Worm (Caenorhabditis elegans) whole organism, L1 larva: ENCODE data around the gene pek-1.

Experiments
- Y116A8C.19 ChIP-seq: sonication (generic microtip); optimal IDR thresholded peaks from 2 replicates; lab custom pipeline; 2016; ENCODE audit warnings: missing compliant biosample characterization, missing genetic modification characterization, borderline replicate concordance
- aha-1 ChIP-seq: fragments of 150-350 bp; optimal IDR thresholded peaks from 2 replicates; lab custom pipeline; 2014; ENCODE audit warnings: missing biosample characterization, missing genetic modification characterization
- aly-2 ChIP-seq: fragments of 150-350 bp; optimal IDR thresholded peaks from 2 replicates; lab custom pipeline; 2014; ENCODE audit warnings: missing biosample characterization, missing genetic modification characterization
- blmp-1 ChIP-seq: fragments of 150-350 bp; optimal IDR thresholded peaks from 2 replicates; lab custom pipeline; 2014; ENCODE audit warnings: missing biosample characterization, missing genetic modification characterization
- ceh-63 ChIP-seq: fragments of 200-800 bp; sonication (Bioruptor generic); optimal IDR thresholded peaks from 2 replicates; lab custom pipeline; 2018; ENCODE audit warnings: mild to moderate bottlenecking, missing genetic modification characterization, missing compliant biosample characterization
- ceh-88 ChIP-seq: fragments of 200-800 bp; sonication (Bioruptor generic); IDR thresholded peaks from 2 replicates; pipeline ENCODE4 v1.3.6; 2022; ENCODE audit warnings: missing genetic modification characterization, missing compliant biosample characterization
- dpl-1 ChIP-seq, 3 experiments: fragments of 150-350 bp in 2 of 3; sonication (generic microtip) in 1 of 3; optimal IDR thresholded peaks; 2 replicates each; lab custom pipeline; 2014 to 2017; ENCODE audit warnings: missing biosample characterization in 3 of 3, missing genetic modification characterization in 3 of 3, missing genetic modification reagents in 3 of 3
- dsc-1 ChIP-seq: sonication (generic microtip); optimal IDR thresholded peaks from 2 replicates; lab custom pipeline; 2016; ENCODE audit warnings: mild to moderate bottlenecking, missing genetic modification characterization, missing compliant biosample characterization
- efl-1 ChIP-seq, 4 experiments: fragments of 150-350 bp; optimal IDR thresholded peaks in 3 of 4; peaks in 1 of 4; 1 replicate in 1 of 4; 2 replicates in 3 of 4; lab custom pipeline; 2014; ENCODE audit warnings: missing biosample characterization in 2 of 4, missing genetic modification characterization in 2 of 4, missing genetic modification reagents in 2 of 4
- egl-13 ChIP-seq: sonication (generic microtip); optimal IDR thresholded peaks from 2 replicates; lab custom pipeline; 2016; ENCODE audit warnings: missing genotype, missing genetic modification reagents, missing genetic modification characterization, missing compliant biosample characterization
- elt-2 ChIP-seq: sonication (generic microtip); optimal IDR thresholded peaks from 2 replicates; lab custom pipeline; 2016; ENCODE audit warnings: missing genetic modification characterization, mild to moderate bottlenecking, inconsistent platforms, missing compliant biosample characterization, missing genetic modification reagents
- elt-3 ChIP-seq, 6 experiments: fragments of 150-350 bp in 1 of 6; sonication (generic microtip); optimal IDR thresholded peaks; 2 replicates each; lab custom pipeline; 2017 to 2018; ENCODE audit warnings: missing biosample characterization in 6 of 6, missing genetic modification characterization in 6 of 6, inconsistent platforms in 1 of 6
- ets-5 ChIP-seq: fragments of 200-800 bp; sonication (Bioruptor generic); IDR thresholded peaks from 2 replicates; pipeline ENCODE4 v1.3.6; 2022; ENCODE audit warnings: missing genetic modification characterization, missing compliant biosample characterization
- fkh-10 ChIP-seq: sonication (generic microtip); optimal IDR thresholded peaks from 2 replicates; lab custom pipeline; 2017; ENCODE audit warnings: missing biosample characterization, missing genetic modification reagents, missing genetic modification characterization
- fkh-8 ChIP-seq: sonication (generic microtip); optimal IDR thresholded peaks from 2 replicates; lab custom pipeline; 2016; ENCODE audit warnings: mild to moderate bottlenecking, missing genetic modification characterization, missing compliant biosample characterization
- grh-1 ChIP-seq: fragments of 200-800 bp; sonication (Bioruptor generic); IDR thresholded peaks from 2 replicates; pipeline ENCODE4 v1.3.6; 2022; ENCODE audit warnings: missing genetic modification reagents, missing genetic modification characterization, missing compliant biosample characterization
- hlh-17 ChIP-seq: fragments of 200-800 bp; sonication (Bioruptor generic); optimal IDR thresholded peaks from 2 replicates; lab custom pipeline; 2018; ENCODE audit warnings: missing genetic modification characterization, mild to moderate bottlenecking, missing compliant biosample characterization, moderate library complexity, borderline replicate concordance
- lin-13 ChIP-seq: fragments of 150-350 bp; optimal IDR thresholded peaks from 2 replicates; lab custom pipeline; 2014; ENCODE audit warnings: missing biosample characterization, missing genetic modification reagents, missing genetic modification characterization
- lin-14 ChIP-seq: fragments of 200-800 bp; sonication (Bioruptor generic); optimal IDR thresholded peaks from 2 replicates; lab custom pipeline; 2018; ENCODE audit warnings: mild to moderate bottlenecking, missing genetic modification characterization, moderate library complexity, missing compliant biosample characterization
- lin-35 ChIP-seq, 2 experiments: fragments of 150-350 bp; optimal IDR thresholded peaks; 2 replicates each; lab custom pipeline; 2014; ENCODE audit warnings: missing biosample characterization in 2 of 2, missing genetic modification characterization in 2 of 2, missing genetic modification reagents in 2 of 2
- lin-39 ChIP-seq: fragments of 150-350 bp; optimal IDR thresholded peaks from 2 replicates; lab custom pipeline; 2014; ENCODE audit warnings: missing biosample characterization, missing genetic modification reagents, missing genetic modification characterization
- lir-3 ChIP-seq: sonication (generic microtip); optimal IDR thresholded peaks from 2 replicates; lab custom pipeline; 2016; ENCODE audit warnings: mild to moderate bottlenecking, missing genetic modification characterization, moderate library complexity, missing compliant biosample characterization; ENCODE audit not compliant: poor library complexity
- lsy-2 ChIP-seq, 2 experiments: fragments of 150-350 bp; optimal IDR thresholded peaks; 2 replicates each; lab custom pipeline; 2014; ENCODE audit warnings: missing biosample characterization in 2 of 2, missing genetic modification characterization in 2 of 2
- mep-1 ChIP-seq: fragments of 150-350 bp; optimal IDR thresholded peaks from 2 replicates; lab custom pipeline; 2014; ENCODE audit warnings: missing biosample characterization, missing genetic modification characterization
- nhr-11 ChIP-seq: fragments of 150-350 bp; optimal IDR thresholded peaks from 2 replicates; lab custom pipeline; 2014; ENCODE audit warnings: missing biosample characterization, missing genetic modification characterization
- nhr-12 ChIP-seq: sonication (generic microtip); optimal IDR thresholded peaks from 2 replicates; lab custom pipeline; 2017; ENCODE audit warnings: missing biosample characterization, missing genetic modification characterization
- nhr-19 ChIP-seq: fragments of 200-800 bp; sonication (Bioruptor generic); conservative IDR thresholded peaks from 2 replicates; pipeline ENCODE4 v1.3.6; 2022; ENCODE audit warnings: missing genetic modification characterization, missing compliant biosample characterization
- nhr-47 ChIP-seq: sonication (generic microtip); optimal IDR thresholded peaks from 2 replicates; lab custom pipeline; 2016; ENCODE audit warnings: mild to moderate bottlenecking, missing genetic modification characterization, moderate library complexity, missing compliant biosample characterization
- nhr-77 ChIP-seq: fragments of 150-350 bp; optimal IDR thresholded peaks from 2 replicates; lab custom pipeline; 2014; ENCODE audit warnings: missing biosample characterization, missing genetic modification characterization
- nhr-85 ChIP-seq: sonication (generic microtip); peaks from one replicate; lab custom pipeline; 2016; ENCODE audit warnings: missing genetic modification characterization, inconsistent platforms, missing compliant biosample characterization
- pax-3 ChIP-seq: fragments of 200-800 bp; sonication (Bioruptor generic); optimal IDR thresholded peaks from 2 replicates; lab custom pipeline; 2018; ENCODE audit warnings: mild to moderate bottlenecking, missing genetic modification characterization, moderate library complexity, missing compliant biosample characterization
- rnt-1 ChIP-seq: sonication (generic microtip); optimal IDR thresholded peaks from 2 replicates; lab custom pipeline; 2016; ENCODE audit warnings: mild to moderate bottlenecking, missing genetic modification characterization, moderate library complexity, missing compliant biosample characterization
- skn-1 ChIP-seq: fragments of 150-350 bp; optimal IDR thresholded peaks from 2 replicates; lab custom pipeline; 2014; ENCODE audit warnings: missing biosample characterization, missing genetic modification characterization
- snu-23 ChIP-seq: sonication (generic microtip); optimal IDR thresholded peaks from 2 replicates; lab custom pipeline; 2016; ENCODE audit warnings: missing genetic modification characterization, missing compliant biosample characterization
- tlp-1 ChIP-seq: fragments of 150-350 bp; optimal IDR thresholded peaks from 2 replicates; lab custom pipeline; 2014; ENCODE audit warnings: missing biosample characterization, missing genetic modification characterization
- unc-130 ChIP-seq: fragments of 150-350 bp; optimal IDR thresholded peaks from 2 replicates; lab custom pipeline; 2017; ENCODE audit warnings: missing biosample characterization, missing genetic modification characterization, inconsistent platforms
- xbp-1 ChIP-seq: sonication (generic microtip); optimal IDR thresholded peaks from 2 replicates; lab custom pipeline; 2016; ENCODE audit warnings: missing genetic modification characterization, missing compliant biosample characterization

pek-1 gene

DNA sequence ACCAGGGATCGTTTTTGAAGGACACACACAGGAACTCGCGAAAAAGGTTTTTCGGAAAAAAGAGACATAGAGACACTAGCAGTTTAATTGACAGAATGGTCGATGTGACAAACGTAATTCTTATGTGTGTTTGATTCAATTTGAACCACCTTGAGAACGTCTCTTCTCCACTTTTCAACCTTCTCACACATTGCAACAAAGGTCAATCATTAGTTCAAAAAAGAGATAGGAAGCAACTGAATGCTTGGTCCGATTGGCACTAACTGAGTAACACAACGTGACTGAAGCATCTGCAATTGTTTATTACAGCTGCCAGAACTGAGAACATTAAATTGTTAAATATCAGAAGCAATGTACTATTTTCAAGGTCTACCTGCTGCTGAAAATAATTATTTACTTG, 47.4 kb upstream of the pek-1 start:
- TF ChIP-seq fkh-8 (tag; lab: Kevin White, UChicago) (no peak), aha-1 (tag; lab: Kevin White, UChicago) (no peak), nhr-47 (tag; lab: Kevin White, UChicago) (no peak), pax-3 (no peak), dsc-1 (tag; lab: Kevin White, UChicago) (peak; percentile 13), tlp-1 (tag; lab: Kevin White, UChicago) (no peak), dpl-1 (GFP tag; optimal IDR thresholded peaks at IDR 0.05; lab: Kevin White, UChicago) (no peak), ceh-88 (GFP tag; lab: Robert Waterston, UW) (no peak), skn-1 (tag; lab: Kevin White, UChicago) (no peak), nhr-85 (tag; lab: Kevin White, UChicago) (peak; percentile 68), lin-14 (GFP tag; lab: Kevin White, UChicago) (peak; percentile 85), lsy-2 (tag; optimal IDR thresholded peaks at IDR 0.05; lab: Kevin White, UChicago) (peak in 1 of 2 experiments; percentile 16), egl-13 (tag; lab: Kevin White, UChicago) (no peak), snu-23 (GFP tag; lab: Kevin White, UChicago) (peak; percentile 17), lir-3 (no peak), mep-1 (peak; percentile 46)

- TF ChIP-seq ceh-63 (GFP tag; lab: Kevin White, UChicago) (no peak), grh-1 (no peak), blmp-1 (tag; lab: Kevin White, UChicago) (peak; percentile 97), ets-5 (no peak), unc-130 (tag; lab: Kevin White, UChicago) (no peak), Y116A8C.19 (tag; lab: Kevin White, UChicago) (no peak), elt-2 (tag; lab: Kevin White, UChicago) (peak; percentile 11), xbp-1 (no peak), elt-3 (tag; optimal IDR thresholded peaks at IDR 0.05; lab: Kevin White, UChicago) (no peak), aly-2 (tag; lab: Kevin White, UChicago) (no peak), fkh-10 (GFP tag; lab: Kevin White, UChicago) (no peak), nhr-77 (tag; lab: Kevin White, UChicago) (no peak)
- TF ChIP-seq, all 84 proteins: peak for 2
These were observed 46.9 kb upstream of the pek-1 start for ce11 chrX:11461545-11461944.

ce11 chrX:11456665-11457064, 42.0 kb upstream of the pek-1 start:
- no peak for TF ChIP-seq ets-5
- TF ChIP-seq lin-14 (GFP tag; lab: Kevin White, UChicago) = no peak
- TF ChIP-seq rnt-1 = no peak
- no peak for TF ChIP-seq nhr-19
- TF ChIP-seq unc-130 (tag; lab: Kevin White, UChicago) = no peak
- TF ChIP-seq nhr-12 (tag; lab: Kevin White, UChicago) = no peak
- TF ChIP-seq blmp-1 (tag; lab: Kevin White, UChicago) = no peak
- TF ChIP-seq efl-1 (optimal IDR thresholded peaks at IDR 0.05; lab: Kevin White, UChicago) = no peak
- no peak for TF ChIP-seq efl-1 (GFP tag; optimal IDR thresholded peaks at IDR 0.05 in 1 of 2; lab: Kevin White, UChicago)
- no peak for TF ChIP-seq tlp-1 (tag; lab: Kevin White, UChicago)
- no peak for TF ChIP-seq lin-35 (GFP tag; optimal IDR thresholded peaks at IDR 0.05; lab: Kevin White, UChicago)
- no peak for TF ChIP-seq lin-39 (tag; lab: Kevin White, UChicago)
- no peak for TF ChIP-seq lin-13
- no peak for TF ChIP-seq nhr-47 (tag; lab: Kevin White, UChicago)
- TF ChIP-seq hlh-17 (GFP tag; lab: Kevin White, UChicago) = no peak
- TF ChIP-seq nhr-11 (tag; lab: Kevin White, UChicago) = no peak
- no peak for TF ChIP-seq skn-1 (tag; lab: Kevin White, UChicago)
- no peak for TF ChIP-seq snu-23 (GFP tag; lab: Kevin White, UChicago)
- no peak for TF ChIP-seq egl-13 (tag; lab: Kevin White, UChicago)
- TF ChIP-seq fkh-10 (GFP tag; lab: Kevin White, UChicago) = no peak
- TF ChIP-seq Y116A8C.19 (tag; lab: Kevin White, UChicago) = no peak
